Worm (Caenorhabditis elegans) whole organism, late embryonic: ENCODE data around the gene lido-13.
"Not testable (repeated sequence)": the region's sequence is repeated elsewhere in the genome, so short reads cannot be mapped to it uniquely, and the experiment has no call there.

Experiments used
- C08G9.2 ChIP-seq: sonication (generic microtip); optimal IDR thresholded peaks from 2 replicates; lab custom pipeline; 2016; ENCODE audit warnings: mild to moderate bottlenecking, missing genetic modification characterization, moderate library complexity, missing compliant biosample characterization
- C38D4.7 ChIP-seq: fragments of 200-800 bp; sonication (Bioruptor generic); optimal IDR thresholded peaks from 2 replicates; lab custom pipeline; 2018; ENCODE audit warnings: mild to moderate bottlenecking, missing genetic modification characterization, moderate library complexity, missing compliant biosample characterization
- K09A11.1 ChIP-seq: sonication (generic microtip); optimal IDR thresholded peaks from 2 replicates; lab custom pipeline; 2017; ENCODE audit warnings: antibody characterized with exemption, mild to moderate bottlenecking, missing genetic modification characterization, missing compliant biosample characterization; ENCODE audit not compliant: insufficient read depth
- Y22D7AL.16 ChIP-seq: sonication (generic microtip); optimal IDR thresholded peaks from 2 replicates; lab custom pipeline; 2016; ENCODE audit warnings: missing genetic modification characterization, missing compliant biosample characterization
- ceh-14 ChIP-seq: sonication (generic microtip); optimal IDR thresholded peaks from 2 replicates; lab custom pipeline; 2016; ENCODE audit warnings: missing genotype, missing genetic modification characterization, missing compliant biosample characterization
- ceh-2 ChIP-seq: sonication (generic microtip); optimal IDR thresholded peaks from 2 replicates; lab custom pipeline; 2016; ENCODE audit warnings: missing genotype, missing genetic modification characterization, missing compliant biosample characterization
- ceh-22 ChIP-seq: sonication (generic microtip); optimal IDR thresholded peaks from 2 replicates; lab custom pipeline; 2017; ENCODE audit warnings: missing biosample characterization, missing genetic modification characterization
- ceh-24 ChIP-seq: sonication (generic microtip); optimal IDR thresholded peaks from 2 replicates; lab custom pipeline; 2016; ENCODE audit warnings: mild to moderate bottlenecking, missing genetic modification characterization, missing compliant biosample characterization
- ceh-30 ChIP-seq: fragments of 150-350 bp; optimal IDR thresholded peaks from 2 replicates; lab custom pipeline; 2014; ENCODE audit warnings: missing biosample characterization, missing genetic modification characterization
- ceh-31 ChIP-seq: sonication (generic microtip); optimal IDR thresholded peaks from 2 replicates; lab custom pipeline; 2016; ENCODE audit warnings: missing genetic modification characterization, missing compliant biosample characterization
- ceh-34 ChIP-seq: sonication (generic microtip); optimal IDR thresholded peaks from 2 replicates; lab custom pipeline; 2016; ENCODE audit warnings: mild to moderate bottlenecking, missing genetic modification characterization, missing compliant biosample characterization
- ceh-45 ChIP-seq: fragments of 200-800 bp; sonication (Bioruptor generic); IDR thresholded peaks from 2 replicates; pipeline ENCODE4 v1.3.6; 2022; ENCODE audit warnings: missing genetic modification reagents, missing genetic modification characterization, missing compliant biosample characterization
- ceh-48 ChIP-seq: sonication (generic microtip); optimal IDR thresholded peaks from 2 replicates; lab custom pipeline; 2016; ENCODE audit warnings: missing genetic modification characterization, inconsistent platforms, missing compliant biosample characterization
- ceh-9 ChIP-seq: sonication (generic microtip); optimal IDR thresholded peaks from 2 replicates; lab custom pipeline; 2016; ENCODE audit warnings: mild to moderate bottlenecking, missing genetic modification characterization, inconsistent platforms, missing compliant biosample characterization
- dve-1 ChIP-seq: sonication (generic microtip); optimal IDR thresholded peaks from 2 replicates; lab custom pipeline; 2017; ENCODE audit warnings: antibody characterized with exemption, mild to moderate bottlenecking, missing genetic modification characterization, missing compliant biosample characterization
- elt-2 ChIP-seq: sonication (generic microtip); optimal IDR thresholded peaks from 2 replicates; lab custom pipeline; 2016; ENCODE audit warnings: missing genetic modification reagents, missing genetic modification characterization, missing compliant biosample characterization
- ets-4 ChIP-seq: sonication (generic microtip); optimal IDR thresholded peaks from 2 replicates; lab custom pipeline; 2016; ENCODE audit warnings: missing genetic modification characterization, missing compliant biosample characterization
- eyg-1 ChIP-seq: sonication (generic microtip); optimal IDR thresholded peaks from 2 replicates; lab custom pipeline; 2016; ENCODE audit warnings: missing genotype, missing genetic modification characterization, missing compliant biosample characterization
- gmeb-2 ChIP-seq: sonication (generic microtip); optimal IDR thresholded peaks from 2 replicates; lab custom pipeline; 2016; ENCODE audit warnings: missing genetic modification characterization, inconsistent platforms, missing compliant biosample characterization
- hlh-15 ChIP-seq: sonication (generic microtip); optimal IDR thresholded peaks from 2 replicates; lab custom pipeline; 2016; ENCODE audit warnings: missing genetic modification characterization, missing compliant biosample characterization
- hlh-6 ChIP-seq: sonication (generic microtip); optimal IDR thresholded peaks from 2 replicates; lab custom pipeline; 2016; ENCODE audit warnings: missing genotype, missing genetic modification characterization, missing compliant biosample characterization
- mec-3 ChIP-seq: sonication (generic microtip); optimal IDR thresholded peaks from 2 replicates; lab custom pipeline; 2016; ENCODE audit warnings: borderline replicate concordance, missing genetic modification characterization, missing compliant biosample characterization
- pax-1 ChIP-seq: fragments of 150-350 bp; optimal IDR thresholded peaks from 2 replicates; lab custom pipeline; 2014; ENCODE audit warnings: missing biosample characterization, missing genetic modification characterization
- pha-4 ChIP-seq: fragments of 150-350 bp; optimal IDR thresholded peaks from 2 replicates; lab custom pipeline; 2018; ENCODE audit warnings: missing biosample characterization, missing genetic modification reagents, missing genetic modification characterization
- pros-1 ChIP-seq: fragments of 150-350 bp; optimal IDR thresholded peaks from 2 replicates; lab custom pipeline; 2014; ENCODE audit warnings: missing biosample characterization, missing genetic modification reagents, missing genetic modification characterization
- rnt-1 ChIP-seq: sonication (generic microtip); optimal IDR thresholded peaks from 2 replicates; lab custom pipeline; 2016; ENCODE audit warnings: missing genetic modification characterization, missing compliant biosample characterization
- sox-2 ChIP-seq: fragments of 200-800 bp; sonication (Bioruptor generic); IDR thresholded peaks from 2 replicates; pipeline ENCODE4 v1.3.6; 2022; ENCODE audit warnings: missing genetic modification reagents, missing genetic modification characterization, missing compliant biosample characterization
- syd-9 ChIP-seq: sonication (generic microtip); optimal IDR thresholded peaks from 2 replicates; lab custom pipeline; 2016; ENCODE audit warnings: mild to moderate bottlenecking, missing genetic modification characterization, moderate library complexity, missing compliant biosample characterization
- tbx-2 ChIP-seq: sonication (generic microtip); optimal IDR thresholded peaks from 2 replicates; lab custom pipeline; 2016; ENCODE audit warnings: missing genetic modification characterization, missing compliant biosample characterization
- tbx-7 ChIP-seq: sonication (generic microtip); optimal IDR thresholded peaks from 2 replicates; lab custom pipeline; 2016; ENCODE audit warnings: missing genotype, missing genetic modification characterization, missing compliant biosample characterization
- unc-3 ChIP-seq, 2 experiments: fragments of 200-800 bp in 1 of 2; sonication (Bioruptor generic) in 1 of 2; sonication (generic microtip) in 1 of 2; conservative IDR thresholded peaks in 1 of 2; optimal IDR thresholded peaks in 1 of 2; 2 replicates each; pipeline versions ENCODE4 v1.3.6 to Lab custom; 2016 to 2022; ENCODE audit warnings: missing compliant biosample characterization in 2 of 2, missing genetic modification characterization in 2 of 2, missing genetic modification reagents in 1 of 2

lido-13 gene

ce11 chrII:3043358-3043757, 10.8 kb downstream of the lido-13 start, which contains the start of gene B0454.8:
Gene B0454.8, minus strand, starts transcription at chrII:3043458.
- TF ChIP-seq ceh-22 (tag; lab: Kevin White, UChicago): no peak
- no peak for TF ChIP-seq ceh-45

- TF ChIP-seq ceh-30: no peak
- TF ChIP-seq elt-2: no peak
- TF ChIP-seq ceh-9 (tag; lab: Kevin White, UChicago): no peak
- no peak for TF ChIP-seq mec-3
- TF ChIP-seq pha-4: no peak
- TF ChIP-seq ceh-45: no peak
- TF ChIP-seq sox-2 (GFP tag; lab: Robert Waterston, UW): no peak
- TF ChIP-seq ceh-24: no peak
- TF ChIP-seq ceh-48 (tag; lab: Kevin White, UChicago): no peak
- no peak for TF ChIP-seq gmeb-2 (tag; lab: Kevin White, UChicago)
- TF ChIP-seq K09A11.1 (tag; lab: Kevin White, UChicago): no peak
- TF ChIP-seq eyg-1: no peak
- TF ChIP-seq ceh-14 (tag; lab: Kevin White, UChicago): no peak
Measured at ce11 chrII:3038453-3038909, 15.6 kb downstream of the lido-13 start, which contains the start of the genes B0454.26 and B0454.5. Gene B0454.26, minus strand, starts transcription at chrII:3038553. Gene B0454.5, plus strand, starts transcription at chrII:3038859.

DNA sequence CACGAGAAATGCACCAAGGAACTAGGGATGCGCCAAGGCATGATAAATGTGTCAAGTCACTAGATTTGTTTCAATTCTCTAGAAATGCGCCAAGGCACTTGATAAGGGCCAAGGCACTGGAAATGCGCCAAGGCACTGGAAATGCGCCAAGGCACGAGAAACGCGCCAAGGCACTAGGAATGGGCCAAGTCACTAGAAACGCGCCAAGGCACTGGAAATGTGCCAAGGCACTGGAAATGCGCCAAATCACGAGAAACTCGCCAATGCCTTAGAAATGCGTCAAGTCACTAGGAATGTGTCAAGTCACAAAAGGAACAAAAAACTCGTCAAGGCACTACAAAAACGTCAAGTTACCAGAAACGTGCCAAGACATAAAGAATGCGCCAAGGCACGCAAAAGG, 17.8 kb downstream of the lido-13 start:
- TF ChIP-seq tbx-7 (tag; lab: Kevin White, UChicago): no peak
- no peak for TF ChIP-seq tbx-2 (tag; lab: Kevin White, UChicago)
- TF ChIP-seq ceh-2 (tag; lab: Kevin White, UChicago): peak; percentile 15
- TF ChIP-seq C38D4.7 (GFP tag; lab: Kevin White, UChicago): no peak
- TF ChIP-seq ceh-34 (tag; lab: Kevin White, UChicago): no peak

- TF ChIP-seq hlh-15 (no peak), pros-1 (no peak), ceh-31 (tag; lab: Kevin White, UChicago) (no peak), dve-1 (no peak), hlh-6 (tag; lab: Kevin White, UChicago) (no peak), syd-9 (no peak), ceh-9 (tag; lab: Kevin White, UChicago) (no peak), pax-1 (tag; lab: Kevin White, UChicago) (no peak), C08G9.2 (tag; lab: Kevin White, UChicago) (no peak), ets-4 (tag; lab: Kevin White, UChicago) (no peak), ceh-2 (tag; lab: Kevin White, UChicago) (no peak), tbx-2 (tag; lab: Kevin White, UChicago) (no peak), eyg-1 (no peak)
Measured at ce11 chrII:3034914-3035313, 19.2 kb downstream of the lido-13 start.

DNA sequence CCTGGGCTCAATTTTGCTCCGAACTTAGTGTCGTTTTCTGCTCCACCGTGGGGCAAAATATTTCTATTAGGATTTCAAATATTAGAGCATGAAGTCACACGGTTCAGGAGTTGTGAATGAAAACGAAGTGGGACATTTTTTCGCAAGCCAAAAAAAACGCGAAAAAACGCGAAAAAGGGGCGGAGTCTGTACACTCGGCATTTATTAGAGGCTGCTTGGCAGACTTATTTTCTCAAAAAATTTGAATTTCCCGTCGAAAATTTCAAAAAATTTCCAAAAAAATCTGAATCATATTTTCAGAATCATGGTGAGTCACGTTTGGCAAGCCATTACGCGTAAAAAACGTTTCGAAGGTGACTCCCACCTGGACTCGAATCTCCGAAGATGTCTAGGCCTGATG, 21.6 kb downstream of the lido-13 start, which contains the start of gene B0454.6:
Gene B0454.6, plus strand, starts transcription at position 301 of the 400 bp plus-strand sequence.
- TF ChIP-seq pros-1; Y22D7AL.16 (tag; lab: Kevin White, UChicago); tbx-2 (tag; lab: Kevin White, UChicago): not testable (repeated sequence)

DNA sequence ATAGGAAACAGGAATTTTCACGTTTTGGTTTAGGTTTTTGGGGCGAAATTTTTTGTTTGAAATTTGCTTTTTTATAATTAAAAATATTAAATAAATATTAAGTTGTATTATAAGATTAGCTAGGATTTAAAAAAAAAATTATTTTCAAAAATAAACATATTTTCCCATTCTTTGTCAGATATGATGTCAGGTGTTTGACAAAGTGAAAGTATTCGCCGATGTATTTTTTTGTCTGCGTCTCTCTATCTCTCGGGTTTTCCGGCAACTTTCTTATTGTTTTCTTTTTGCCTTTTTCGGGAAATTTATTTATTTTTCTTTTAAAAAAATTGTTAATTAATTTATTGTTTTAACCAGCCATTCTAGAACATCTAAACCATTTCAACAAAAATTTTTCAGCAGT, 23.7 kb downstream of the lido-13 start:
- TF ChIP-seq gmeb-2 (tag; lab: Kevin White, UChicago) (no peak), tbx-7 (tag; lab: Kevin White, UChicago) (no peak), unc-3 (GFP tag; conservative IDR thresholded peaks at IDR 0.05; lab: Robert Waterston, UW) (no peak), unc-3 (tag; optimal IDR thresholded peaks at IDR 0.05; lab: Kevin White, UChicago) (no peak), ceh-24 (no peak), rnt-1 (no peak), pros-1 (no peak)
